Worm (Caenorhabditis elegans) whole organism, L4/young adult: ENCODE measurements around the gene nmad-1.

Source experiments
- W03F9.2 ChIP-seq: fragments of 150-350 bp; optimal IDR thresholded peaks from 2 replicates; lab custom pipeline; 2014; ENCODE audit warnings: missing biosample characterization, missing genetic modification characterization
- him-1 ChIP-seq: sonication (generic microtip); optimal IDR thresholded peaks from 2 replicates; lab custom pipeline; 2016; ENCODE audit warnings: missing genotype, missing genetic modification reagents, missing genetic modification characterization, missing compliant biosample characterization

DNA sequence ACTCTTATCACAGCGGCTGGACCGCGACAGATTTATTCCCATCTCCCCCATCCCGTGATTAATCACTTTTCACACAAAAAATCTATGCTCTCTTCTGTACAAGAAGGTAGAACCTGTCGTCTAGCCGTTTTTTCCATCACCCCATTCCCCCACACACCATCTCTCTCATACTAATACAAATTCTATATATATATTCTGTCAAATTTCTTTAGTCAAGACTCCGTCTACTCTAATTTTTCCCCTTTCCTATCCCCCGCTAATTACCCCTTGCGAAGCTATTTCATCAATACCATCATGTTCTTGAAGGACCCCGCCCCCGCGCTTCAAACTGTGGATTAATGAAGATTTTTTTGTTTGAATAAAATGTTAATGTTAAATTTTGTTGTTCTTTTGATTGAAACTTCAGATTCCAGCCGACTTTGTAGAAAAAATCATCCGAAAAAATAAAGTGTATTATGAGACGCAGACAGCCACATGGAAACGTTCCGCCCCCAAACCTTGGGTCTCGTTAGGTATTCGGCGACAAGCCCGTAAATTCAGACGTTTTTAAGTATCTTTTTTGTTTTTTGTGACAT, 48.6 kb downstream of the nmad-1 start:
- no peak for TF ChIP-seq W03F9.2
- peak; percentile 16 for TF ChIP-seq him-1 (tag; lab: Kevin White, UChicago)
